Worm (Caenorhabditis elegans) whole organism, L2 larva: ENCODE measurements around the gene Y39A1A.24.

Experiments used
- F13H6.1 ChIP-seq: sonication (generic microtip); optimal IDR thresholded peaks from 2 replicates; lab custom pipeline; 2016; ENCODE audit warnings: missing genetic modification characterization, missing compliant biosample characterization
- R02D3.7 ChIP-seq: fragments of 150-350 bp; optimal IDR thresholded peaks from 2 replicates; lab custom pipeline; 2014; ENCODE audit warnings: missing biosample characterization, missing genetic modification characterization
- Y55F3AM.14 ChIP-seq: fragments of 200-800 bp; sonication (Bioruptor generic); optimal IDR thresholded peaks from 2 replicates; lab custom pipeline; 2018; ENCODE audit warnings: mild to moderate bottlenecking, missing genetic modification characterization, missing compliant biosample characterization
- alr-1 ChIP-seq: fragments of 150-350 bp; optimal IDR thresholded peaks from 2 replicates; lab custom pipeline; 2014; ENCODE audit warnings: missing biosample characterization, missing genetic modification characterization
- aly-2 ChIP-seq: fragments of 150-350 bp; optimal IDR thresholded peaks from 2 replicates; lab custom pipeline; 2014; ENCODE audit warnings: missing biosample characterization, missing genetic modification characterization
- ama-1 ChIP-seq: fragments of 150-350 bp; optimal IDR thresholded peaks from 2 replicates; lab custom pipeline; 2018; ENCODE audit warnings: inconsistent platforms
- blmp-1 ChIP-seq: sonication (generic microtip); optimal IDR thresholded peaks from 2 replicates; lab custom pipeline; 2017; ENCODE audit warnings: missing genetic modification characterization, mild to moderate bottlenecking, missing compliant biosample characterization, antibody characterized with exemption, moderate library complexity; ENCODE audit not compliant: insufficient read depth
- ceh-16 ChIP-seq: fragments of 150-350 bp; optimal IDR thresholded peaks from 2 replicates; lab custom pipeline; 2014; ENCODE audit warnings: missing biosample characterization, missing genetic modification characterization
- ceh-82 ChIP-seq: fragments of 150-350 bp; optimal IDR thresholded peaks from 2 replicates; lab custom pipeline; 2014; ENCODE audit warnings: missing biosample characterization, missing genetic modification characterization
- crh-2 ChIP-seq: sonication (generic microtip); optimal IDR thresholded peaks from 2 replicates; lab custom pipeline; 2017; ENCODE audit warnings: missing biosample characterization, missing genetic modification characterization
- dmd-4 ChIP-seq: sonication (generic microtip); optimal IDR thresholded peaks from 2 replicates; lab custom pipeline; 2017; ENCODE audit warnings: missing biosample characterization, missing genetic modification characterization
- egl-27 ChIP-seq: sonication (generic microtip); optimal IDR thresholded peaks from 3 replicates; lab custom pipeline; 2017; ENCODE audit warnings: missing biosample characterization, missing genetic modification reagents, missing genetic modification characterization
- elt-1 ChIP-seq: fragments of 150-350 bp; optimal IDR thresholded peaks from 2 replicates; lab custom pipeline; 2014; ENCODE audit warnings: missing biosample characterization, missing genetic modification characterization
- fos-1 ChIP-seq: fragments of 150-350 bp; optimal IDR thresholded peaks from 2 replicates; lab custom pipeline; 2014; ENCODE audit warnings: missing biosample characterization, missing genetic modification characterization
- gmeb-1 ChIP-seq: fragments of 150-350 bp; optimal IDR thresholded peaks from 2 replicates; lab custom pipeline; 2014; ENCODE audit warnings: missing biosample characterization, missing genetic modification characterization
- lin-13 ChIP-seq: fragments of 150-350 bp; optimal IDR thresholded peaks from 2 replicates; lab custom pipeline; 2014; ENCODE audit warnings: missing biosample characterization, missing genetic modification reagents, missing genetic modification characterization
- mab-5 ChIP-seq: fragments of 150-350 bp; optimal IDR thresholded peaks from 2 replicates; lab custom pipeline; 2014; ENCODE audit warnings: missing biosample characterization, missing genetic modification characterization
- mbf-1 ChIP-seq: sonication (generic microtip); optimal IDR thresholded peaks from 2 replicates; lab custom pipeline; 2017; ENCODE audit warnings: missing biosample characterization, missing genetic modification characterization
- mdl-1 ChIP-seq, 2 experiments: fragments of 150-350 bp in 1 of 2; sonication (generic microtip) in 1 of 2; optimal IDR thresholded peaks; 2 replicates each; lab custom pipeline; 2017; ENCODE audit warnings: missing biosample characterization in 2 of 2, missing genetic modification characterization in 2 of 2
- nhr-11 ChIP-seq: fragments of 150-350 bp; optimal IDR thresholded peaks from 2 replicates; lab custom pipeline; 2014; ENCODE audit warnings: missing biosample characterization, missing genetic modification characterization
- nhr-129 ChIP-seq: fragments of 150-350 bp; optimal IDR thresholded peaks from 2 replicates; lab custom pipeline; 2014; ENCODE audit warnings: missing biosample characterization, missing genetic modification characterization
- nhr-21 ChIP-seq: fragments of 150-350 bp; optimal IDR thresholded peaks from 2 replicates; lab custom pipeline; 2014; ENCODE audit warnings: missing biosample characterization, missing genetic modification characterization
- nhr-23 ChIP-seq: fragments of 150-350 bp; optimal IDR thresholded peaks from 2 replicates; lab custom pipeline; 2014; ENCODE audit warnings: missing biosample characterization, missing genetic modification reagents, missing genetic modification characterization
- nhr-237 ChIP-seq: fragments of 150-350 bp; optimal IDR thresholded peaks from 2 replicates; lab custom pipeline; 2014; ENCODE audit warnings: missing biosample characterization, missing genetic modification characterization
- nhr-25 ChIP-seq: fragments of 150-350 bp; sonication (generic microtip); optimal IDR thresholded peaks from 3 replicates; lab custom pipeline; 2014; ENCODE audit warnings: missing biosample characterization, missing genetic modification characterization
- nhr-6 ChIP-seq: fragments of 150-350 bp; optimal IDR thresholded peaks from 2 replicates; lab custom pipeline; 2014; ENCODE audit warnings: missing biosample characterization, missing genetic modification characterization
- nhr-77 ChIP-seq: fragments of 150-350 bp; optimal IDR thresholded peaks from 2 replicates; lab custom pipeline; 2014; ENCODE audit warnings: missing biosample characterization, missing genetic modification characterization
- peb-1 ChIP-seq: fragments of 150-350 bp; optimal IDR thresholded peaks from 2 replicates; lab custom pipeline; 2014; ENCODE audit warnings: missing biosample characterization, missing genetic modification characterization
- sem-4 ChIP-seq: fragments of 150-350 bp; optimal IDR thresholded peaks from 2 replicates; lab custom pipeline; 2014; ENCODE audit warnings: missing biosample characterization, missing genetic modification reagents, missing genetic modification characterization
- skn-1 ChIP-seq: sonication (generic microtip); optimal IDR thresholded peaks from 2 replicates; lab custom pipeline; 2017; ENCODE audit warnings: missing biosample characterization, missing genetic modification characterization
- sma-9 ChIP-seq, 2 experiments: fragments of 150-350 bp in 1 of 2; sonication (generic microtip) in 1 of 2; optimal IDR thresholded peaks; 2 replicates each; lab custom pipeline; 2014 to 2016; ENCODE audit warnings: missing genetic modification characterization in 2 of 2, mild to moderate bottlenecking in 1 of 2, missing biosample characterization in 1 of 2, missing compliant biosample characterization in 1 of 2, missing genetic modification reagents in 1 of 2, moderate library complexity in 1 of 2
- snpc-4 ChIP-seq: fragments of 150-350 bp; optimal IDR thresholded peaks from 2 replicates; lab custom pipeline; 2014; ENCODE audit warnings: missing biosample characterization, missing genetic modification characterization
- unc-39 ChIP-seq: fragments of 150-350 bp; optimal IDR thresholded peaks from 2 replicates; lab custom pipeline; 2014; ENCODE audit warnings: missing biosample characterization, missing genetic modification characterization
- unc-55 ChIP-seq: fragments of 150-350 bp; sonication (generic microtip); optimal IDR thresholded peaks from 3 replicates; lab custom pipeline; 2014; ENCODE audit warnings: missing biosample characterization, missing genetic modification reagents, missing genetic modification characterization
- unc-62 ChIP-seq: fragments of 150-350 bp; optimal IDR thresholded peaks from 2 replicates; lab custom pipeline; 2014; ENCODE audit warnings: missing biosample characterization, missing genetic modification reagents, missing genetic modification characterization
- zag-1 ChIP-seq: fragments of 150-350 bp; optimal IDR thresholded peaks from 2 replicates; lab custom pipeline; 2014; ENCODE audit warnings: missing biosample characterization, missing genetic modification characterization
- ztf-1 ChIP-seq: fragments of 200-800 bp; sonication (Bioruptor generic); conservative IDR thresholded peaks from 2 replicates; pipeline ENCODE4 v1.3.6; 2022; ENCODE audit warnings: missing genetic modification characterization, missing compliant biosample characterization
- ztf-11 ChIP-seq: sonication (generic microtip); optimal IDR thresholded peaks from 2 replicates; lab custom pipeline; 2017; ENCODE audit warnings: missing biosample characterization, missing genetic modification characterization

The Y39A1A.24 gene

DNA sequence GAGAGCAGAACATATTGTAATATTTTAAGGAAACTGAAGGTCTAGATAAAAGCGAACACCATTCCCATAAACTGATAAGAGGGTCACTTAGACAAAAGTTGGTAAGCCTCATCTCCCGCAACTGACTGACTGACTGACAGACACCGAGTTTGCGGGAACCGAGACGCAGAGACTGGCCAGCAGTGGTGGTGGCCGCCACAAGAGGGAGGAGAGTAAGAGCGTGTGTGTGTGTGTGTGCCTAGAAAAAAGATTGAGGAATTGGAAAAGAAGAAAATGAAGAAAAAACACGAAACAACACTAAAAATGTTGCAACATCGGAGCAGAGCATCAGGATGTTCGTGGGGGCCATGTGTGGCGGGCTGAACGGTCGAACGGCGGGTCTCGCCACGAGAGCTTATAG is 22.1 kb downstream of the Y39A1A.24 start:
- TF ChIP-seq snpc-4 (tag; lab: Kevin White, UChicago), result no peak
- TF ChIP-seq blmp-1, result no peak
- TF ChIP-seq F13H6.1 (tag; lab: Kevin White, UChicago), result no peak
- TF ChIP-seq mdl-1 (tag; optimal IDR thresholded peaks at IDR 0.05; lab: Kevin White, UChicago), result no peak
- no peak for TF ChIP-seq nhr-6
- TF ChIP-seq zag-1 (tag; lab: Kevin White, UChicago), result peak; percentile 17
- no peak for TF ChIP-seq ztf-11
- no peak for TF ChIP-seq mab-5 (tag; lab: Kevin White, UChicago)
- TF ChIP-seq skn-1 (tag; lab: Kevin White, UChicago), result no peak
- no peak for TF ChIP-seq lin-13 (GFP tag; lab: Kevin White, UChicago)
- peak; percentile 32 for TF ChIP-seq fos-1 (tag; lab: Kevin White, UChicago)
- no peak for TF ChIP-seq gmeb-1 (tag; lab: Kevin White, UChicago)
- TF ChIP-seq Y55F3AM.14 (GFP tag; lab: Kevin White, UChicago), result peak; percentile 57
- TF ChIP-seq, all 48 proteins: peak for 3

DNA sequence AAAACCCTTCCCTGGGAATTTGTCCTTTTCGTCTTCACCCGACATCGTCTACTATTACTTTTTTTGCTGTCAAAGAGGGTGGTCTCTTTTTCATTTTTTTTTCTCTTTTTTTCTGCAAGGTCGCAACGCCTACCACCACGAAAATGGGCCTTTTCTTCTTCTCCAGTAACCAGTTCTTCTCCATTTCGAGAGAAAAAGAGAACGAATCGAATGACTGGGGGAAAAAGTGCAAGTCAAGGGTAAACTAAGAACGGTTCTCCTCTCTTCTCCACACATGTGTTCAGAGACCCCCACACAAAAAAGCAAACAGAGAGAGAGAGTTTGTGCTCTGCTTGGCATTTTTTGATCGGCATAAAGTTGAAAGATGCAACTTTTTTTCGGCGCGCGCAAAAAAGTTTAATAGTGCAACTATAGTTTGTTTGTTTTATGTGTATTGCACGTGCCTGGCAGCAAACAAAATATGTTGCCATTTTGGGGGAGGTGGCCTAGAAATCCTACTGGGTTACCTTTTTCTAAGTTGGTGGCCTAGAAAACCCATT is 24.1 kb downstream of the Y39A1A.24 start:
- TF ChIP-seq sem-4 (no peak), snpc-4 (tag; lab: Kevin White, UChicago) (no peak), nhr-129 (tag; lab: Kevin White, UChicago) (peak; percentile 32), Y55F3AM.14 (GFP tag; lab: Kevin White, UChicago) (no peak), ama-1 (lab: Kevin White, UChicago) (no peak), mdl-1 (tag; optimal IDR thresholded peaks at IDR 0.05; lab: Kevin White, UChicago) (no peak), peb-1 (tag; lab: Kevin White, UChicago) (no peak), dmd-4 (tag; lab: Kevin White, UChicago) (no peak), ztf-11 (no peak), skn-1 (tag; lab: Kevin White, UChicago) (no peak), nhr-25 (no peak), nhr-237 (tag; lab: Kevin White, UChicago) (no peak), ceh-16 (tag; lab: Kevin White, UChicago) (no peak), fos-1 (tag; lab: Kevin White, UChicago) (peak; percentile 33), lin-13 (GFP tag; lab: Kevin White, UChicago) (no peak), alr-1 (tag; lab: Kevin White, UChicago) (no peak), unc-62 (GFP tag; lab: Kevin White, UChicago) (no peak), mab-5 (tag; lab: Kevin White, UChicago) (no peak), F13H6.1 (tag; lab: Kevin White, UChicago) (peak; percentile 82), crh-2 (no peak), sma-9 (GFP tag; optimal IDR thresholded peaks at IDR 0.05; lab: Kevin White, UChicago) (peak; percentile 41), sma-9 (tag; optimal IDR thresholded peaks at IDR 0.05; lab: Kevin White, UChicago) (no peak), nhr-11 (tag; lab: Kevin White, UChicago) (no peak), R02D3.7 (tag; lab: Kevin White, UChicago) (no peak), elt-1 (tag; lab: Kevin White, UChicago) (no peak), blmp-1 (peak; percentile 44), mbf-1 (no peak), nhr-77 (tag; lab: Kevin White, UChicago) (no peak), egl-27 (tag; lab: Kevin White, UChicago) (peak; percentile 32)

DNA sequence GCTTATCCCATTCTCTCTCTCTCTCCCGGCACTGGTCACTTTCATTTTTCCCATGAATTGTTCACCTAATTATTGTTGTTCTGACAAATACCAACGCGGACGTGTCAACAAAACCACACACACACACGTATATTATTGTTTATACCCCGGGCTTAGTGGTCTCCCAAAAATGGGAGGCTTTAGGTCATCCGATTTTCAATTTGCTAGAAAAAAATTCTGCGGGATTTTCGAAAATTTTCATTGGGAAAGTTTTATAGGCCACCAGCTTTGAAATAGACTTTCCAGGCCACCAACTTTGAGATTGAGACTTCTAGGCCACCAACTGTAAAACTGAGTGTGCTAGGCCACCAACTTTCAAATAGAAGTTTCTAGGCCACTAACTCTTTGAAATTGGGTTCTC is 25.5 kb downstream of the Y39A1A.24 start:
- TF ChIP-seq snpc-4 (tag; lab: Kevin White, UChicago), result no peak
- no peak for TF ChIP-seq ceh-16 (tag; lab: Kevin White, UChicago)
- no peak for TF ChIP-seq gmeb-1 (tag; lab: Kevin White, UChicago)
- TF ChIP-seq nhr-237 (tag; lab: Kevin White, UChicago), result no peak
- no peak for TF ChIP-seq ztf-1
- no peak for TF ChIP-seq aly-2 (tag; lab: Kevin White, UChicago)
- TF ChIP-seq ama-1 (lab: Kevin White, UChicago), result no peak
- no peak for TF ChIP-seq Y55F3AM.14 (GFP tag; lab: Kevin White, UChicago)
- TF ChIP-seq crh-2, result no peak
- no peak for TF ChIP-seq nhr-11 (tag; lab: Kevin White, UChicago)
- no peak for TF ChIP-seq R02D3.7 (tag; lab: Kevin White, UChicago)
- TF ChIP-seq unc-55 (GFP tag; lab: Kevin White, UChicago), result no peak
- no peak for TF ChIP-seq sem-4
- no peak for TF ChIP-seq ceh-82 (tag; lab: Kevin White, UChicago)
- TF ChIP-seq nhr-21 (tag; lab: Kevin White, UChicago), result no peak
- TF ChIP-seq unc-39 (tag; lab: Kevin White, UChicago), result no peak
- TF ChIP-seq nhr-25, result no peak
- TF ChIP-seq nhr-23, result no peak
